Fruit fly (Drosophila melanogaster) whole organism, embryonic: Measurements from ENCODE around the gene CG13920.

Experiments
- Adf1 ChIP-seq: fragments of 200-800 bp; sonication (Bioruptor generic); IDR thresholded peaks from 2 replicates; pipeline ENCODE4 v1.3.6; 2022; ENCODE audit warnings: missing biosample characterization, missing genetic modification characterization
- B-H1 ChIP-seq: fragments of 200-800 bp; sonication (Bioruptor generic); IDR thresholded peaks from 3 replicates; pipeline ENCODE4 v1.3.6; 2022; ENCODE audit warnings: missing biosample characterization, missing genetic modification characterization
- Bgb ChIP-seq: fragments of 200-800 bp; sonication (Bioruptor generic); IDR thresholded peaks from 2 replicates; pipeline ENCODE4 v1.3.6; 2022; ENCODE audit warnings: missing biosample characterization, missing genetic modification characterization; ENCODE audit not compliant: partially characterized antibody
- CG10366 ChIP-seq: fragments of 200-800 bp; sonication (Bioruptor generic); IDR thresholded peaks from 2 replicates; pipeline ENCODE4 v1.3.6; 2022; ENCODE audit warnings: missing biosample characterization, missing genetic modification characterization
- CG10543 ChIP-seq: fragments of 200-800 bp; sonication (Bioruptor generic); optimal IDR thresholded peaks from 3 replicates; lab custom pipeline; 2017; ENCODE audit warnings: missing biosample characterization, mild to moderate bottlenecking, missing genetic modification characterization, moderate library complexity
- CG12071 ChIP-seq: fragments of 200-800 bp; sonication (Bioruptor generic); optimal IDR thresholded peaks from 3 replicates; lab custom pipeline; 2018; ENCODE audit warnings: missing biosample characterization, mild to moderate bottlenecking, missing genetic modification characterization
- CG12942 ChIP-seq: fragments of 200-800 bp; sonication (Bioruptor generic); optimal IDR thresholded peaks from 3 replicates; lab custom pipeline; 2016; ENCODE audit warnings: missing biosample characterization, missing genetic modification characterization
- CG13775 ChIP-seq: fragments of 200-800 bp; sonication (Bioruptor generic); optimal IDR thresholded peaks from 3 replicates; lab custom pipeline; 2017; ENCODE audit warnings: missing biosample characterization, mild to moderate bottlenecking, missing genetic modification characterization
- CG14710 ChIP-seq: fragments of 200-800 bp; sonication (Bioruptor generic); optimal IDR thresholded peaks from 3 replicates; lab custom pipeline; 2019; ENCODE audit warnings: missing biosample characterization, mild to moderate bottlenecking, missing genetic modification characterization, moderate library complexity
- CG1529 ChIP-seq: fragments of 200-800 bp; sonication (Bioruptor generic); optimal IDR thresholded peaks from 3 replicates; lab custom pipeline; 2018; ENCODE audit warnings: missing biosample characterization, missing genetic modification characterization
- CG17186 ChIP-seq: fragments of 200-800 bp; sonication (Bioruptor generic); optimal IDR thresholded peaks from 3 replicates; lab custom pipeline; 2017; ENCODE audit warnings: missing biosample characterization, missing genetic modification reagents, missing genetic modification characterization
- CG17328 ChIP-seq: fragments of 200-800 bp; sonication (Bioruptor generic); IDR thresholded peaks from 2 replicates; pipeline ENCODE4 v1.3.6; 2022; ENCODE audit warnings: missing biosample characterization, missing genetic modification characterization
- CG17385 ChIP-seq: fragments of 200-800 bp; sonication (Bioruptor generic); optimal IDR thresholded peaks from 3 replicates; lab custom pipeline; 2018; ENCODE audit warnings: missing biosample characterization, mild to moderate bottlenecking, missing genetic modification characterization
- CG17802 ChIP-seq: fragments of 200-800 bp; sonication (Bioruptor generic); optimal IDR thresholded peaks from 2 replicates; lab custom pipeline; 2018; ENCODE audit warnings: missing biosample characterization, mild to moderate bottlenecking, missing genetic modification characterization, moderate library complexity
- CG18262 ChIP-seq: fragments of 200-800 bp; optimal IDR thresholded peaks from 3 replicates; lab custom pipeline; 2019; ENCODE audit warnings: missing biosample characterization, mild to moderate bottlenecking, missing genetic modification characterization, moderate library complexity
- CG2120 ChIP-seq: fragments of 200-800 bp; sonication (Bioruptor generic); optimal IDR thresholded peaks from 3 replicates; lab custom pipeline; 2016; ENCODE audit warnings: missing biosample characterization, missing genetic modification characterization
- CG2199 ChIP-seq: fragments of 200-800 bp; sonication (Bioruptor generic); IDR thresholded peaks from 3 replicates; pipeline ENCODE4 v1.3.6; 2022; ENCODE audit warnings: missing biosample characterization, missing genetic modification characterization
- CG2712 ChIP-seq: fragments of 200-800 bp; optimal IDR thresholded peaks from 3 replicates; lab custom pipeline; 2019; ENCODE audit warnings: missing biosample characterization, mild to moderate bottlenecking, missing genetic modification characterization, moderate library complexity
- CG31441 ChIP-seq: fragments of 200-800 bp; sonication (Bioruptor generic); IDR thresholded peaks from 2 replicates; pipeline ENCODE4 v1.3.6; 2022; ENCODE audit warnings: missing biosample characterization, missing genetic modification characterization
- CG33213 ChIP-seq: fragments of 200-800 bp; sonication (Bioruptor generic); optimal IDR thresholded peaks from 3 replicates; lab custom pipeline; 2016; ENCODE audit warnings: missing biosample characterization, missing genetic modification characterization
- CG34376 ChIP-seq: fragments of 200-800 bp; sonication (Bioruptor generic); optimal IDR thresholded peaks from 2 replicates; lab custom pipeline; 2018; ENCODE audit warnings: missing biosample characterization, mild to moderate bottlenecking, missing genetic modification characterization
- CG7987 ChIP-seq: fragments of 200-800 bp; sonication (Bioruptor generic); optimal IDR thresholded peaks from 2 replicates; lab custom pipeline; 2018; ENCODE audit warnings: missing biosample characterization, mild to moderate bottlenecking, missing genetic modification characterization, moderate library complexity
- D ChIP-seq, 2 experiments: fragments of 200-800 bp in 1 of 2; fragments of >200 bp in 1 of 2; sonication (Bioruptor generic) in 1 of 2; optimal IDR thresholded peaks; 2 replicates in 1 of 2; 3 replicates in 1 of 2; lab custom pipeline; 2017; ENCODE audit warnings: mild to moderate bottlenecking in 1 of 2, missing biosample characterization in 1 of 2, missing genetic modification characterization in 1 of 2, missing genetic modification reagents in 1 of 2
- Dll ChIP-seq: fragments of 200-800 bp; sonication (Bioruptor generic); IDR thresholded peaks from 4 replicates; pipeline ENCODE4 v1.3.6; 2022; ENCODE audit warnings: missing biosample characterization, missing genetic modification characterization; ENCODE audit not compliant: partially characterized antibody
- Fer1 ChIP-seq: fragments of 200-800 bp; sonication (Bioruptor generic); optimal IDR thresholded peaks from 2 replicates; lab custom pipeline; 2017; ENCODE audit warnings: missing biosample characterization, mild to moderate bottlenecking, missing genetic modification characterization
- Hmr ChIP-seq: fragments of 200-800 bp; sonication (Bioruptor generic); optimal IDR thresholded peaks from 3 replicates; lab custom pipeline; 2017; ENCODE audit warnings: mild to moderate bottlenecking, missing biosample characterization, missing genetic modification reagents, missing genetic modification characterization
- Hr78 ChIP-seq, 2 experiments: fragments of 200-800 bp in 1 of 2; fragments of >200 bp in 1 of 2; sonication (Bioruptor generic) in 1 of 2; optimal IDR thresholded peaks; 2 replicates each; lab custom pipeline; 2017 to 2019; ENCODE audit warnings: missing biosample characterization in 2 of 2, missing genetic modification characterization in 2 of 2, mild to moderate bottlenecking in 1 of 2, moderate library complexity in 1 of 2
- Lhr ChIP-seq: fragments of 200-800 bp; sonication (Bioruptor generic); optimal IDR thresholded peaks from 3 replicates; lab custom pipeline; 2017; ENCODE audit warnings: mild to moderate bottlenecking, missing biosample characterization, missing genetic modification reagents, missing genetic modification characterization
- PHDP ChIP-seq: fragments of 200-800 bp; sonication (Bioruptor generic); optimal IDR thresholded peaks from 3 replicates; lab custom pipeline; 2018; ENCODE audit warnings: missing biosample characterization, mild to moderate bottlenecking, missing genetic modification characterization, moderate library complexity
- Poxn ChIP-seq: fragments of 200-800 bp; sonication (Bioruptor generic); IDR thresholded peaks from 2 replicates; pipeline ENCODE4 v1.3.6; 2022; ENCODE audit warnings: missing biosample characterization, missing genetic modification characterization
- Ssrp ChIP-seq: fragments of 200-800 bp; sonication (Bioruptor generic); optimal IDR thresholded peaks from 2 replicates; lab custom pipeline; 2018; ENCODE audit warnings: missing biosample characterization, mild to moderate bottlenecking, missing genetic modification characterization, moderate library complexity
- cg ChIP-seq: fragments of 200-800 bp; sonication (Bioruptor generic); optimal IDR thresholded peaks from 3 replicates; lab custom pipeline; 2019; ENCODE audit warnings: missing biosample characterization, mild to moderate bottlenecking, missing genetic modification characterization, moderate library complexity
- chinmo ChIP-seq: fragments of 200-800 bp; sonication (Bioruptor generic); IDR thresholded peaks from 4 replicates; pipeline ENCODE4 v1.3.6; 2022; ENCODE audit warnings: missing biosample characterization, missing genetic modification characterization; ENCODE audit not compliant: partially characterized antibody
- ci ChIP-seq: fragments of 200-800 bp; sonication (Bioruptor generic); IDR thresholded peaks from 3 replicates; pipeline ENCODE4 v1.3.6; 2022; ENCODE audit warnings: missing biosample characterization, missing genetic modification characterization
- cwo ChIP-seq: fragments of 200-800 bp; sonication (Bioruptor generic); optimal IDR thresholded peaks from 3 replicates; lab custom pipeline; 2017; ENCODE audit warnings: missing biosample characterization, missing genetic modification characterization, mild to moderate bottlenecking, moderate library complexity, missing genetic modification reagents
- dm ChIP-seq: fragments of 200-800 bp; sonication (Bioruptor generic); optimal IDR thresholded peaks from 3 replicates; lab custom pipeline; 2016; ENCODE audit warnings: missing biosample characterization, missing genetic modification characterization
- exex ChIP-seq: fragments of 200-800 bp; sonication (Bioruptor generic); optimal IDR thresholded peaks from 4 replicates; lab custom pipeline; 2018; ENCODE audit warnings: missing biosample characterization, mild to moderate bottlenecking, missing genetic modification characterization, moderate library complexity
- grau ChIP-seq: fragments of 200-800 bp; optimal IDR thresholded peaks from 3 replicates; lab custom pipeline; 2019; ENCODE audit warnings: missing biosample characterization, mild to moderate bottlenecking, missing genetic modification characterization, moderate library complexity
- knrl ChIP-seq: fragments of 200-800 bp; sonication (Bioruptor generic); IDR thresholded peaks from 3 replicates; pipeline ENCODE4 v1.3.6; 2022; ENCODE audit warnings: missing biosample characterization, missing genetic modification characterization; ENCODE audit not compliant: partially characterized antibody
- mirr ChIP-seq: fragments of 200-800 bp; sonication (Bioruptor generic); optimal IDR thresholded peaks from 3 replicates; lab custom pipeline; 2018; ENCODE audit warnings: missing biosample characterization, mild to moderate bottlenecking, missing genetic modification characterization
- nerfin-2 ChIP-seq: fragments of 200-800 bp; sonication (Bioruptor generic); IDR thresholded peaks from 2 replicates; pipeline ENCODE4 v1.3.6; 2022; ENCODE audit warnings: missing biosample characterization, missing genetic modification characterization; ENCODE audit not compliant: partially characterized antibody
- phol ChIP-seq: fragments of 200-800 bp; sonication (Bioruptor generic); optimal IDR thresholded peaks from 3 replicates; lab custom pipeline; 2018; ENCODE audit warnings: missing biosample characterization, mild to moderate bottlenecking, missing genetic modification characterization, moderate library complexity
- run ChIP-seq: fragments of 200-800 bp; sonication (Bioruptor generic); optimal IDR thresholded peaks from 3 replicates; lab custom pipeline; 2018; ENCODE audit warnings: missing biosample characterization, mild to moderate bottlenecking, missing genetic modification characterization
- schlank ChIP-seq: fragments of 200-800 bp; sonication (Bioruptor generic); optimal IDR thresholded peaks from 2 replicates; lab custom pipeline; 2018; ENCODE audit warnings: missing biosample characterization, mild to moderate bottlenecking, missing genetic modification characterization
- sens ChIP-seq: fragments of 200-800 bp; sonication (Bioruptor generic); peaks from one replicate; lab custom pipeline; 2016; ENCODE audit warnings: missing biosample characterization, missing genetic modification characterization
- trem ChIP-seq: fragments of 200-800 bp; optimal IDR thresholded peaks from 3 replicates; lab custom pipeline; 2019; ENCODE audit warnings: missing biosample characterization, mild to moderate bottlenecking, missing genetic modification characterization, moderate library complexity

Gene CG13920

DNA sequence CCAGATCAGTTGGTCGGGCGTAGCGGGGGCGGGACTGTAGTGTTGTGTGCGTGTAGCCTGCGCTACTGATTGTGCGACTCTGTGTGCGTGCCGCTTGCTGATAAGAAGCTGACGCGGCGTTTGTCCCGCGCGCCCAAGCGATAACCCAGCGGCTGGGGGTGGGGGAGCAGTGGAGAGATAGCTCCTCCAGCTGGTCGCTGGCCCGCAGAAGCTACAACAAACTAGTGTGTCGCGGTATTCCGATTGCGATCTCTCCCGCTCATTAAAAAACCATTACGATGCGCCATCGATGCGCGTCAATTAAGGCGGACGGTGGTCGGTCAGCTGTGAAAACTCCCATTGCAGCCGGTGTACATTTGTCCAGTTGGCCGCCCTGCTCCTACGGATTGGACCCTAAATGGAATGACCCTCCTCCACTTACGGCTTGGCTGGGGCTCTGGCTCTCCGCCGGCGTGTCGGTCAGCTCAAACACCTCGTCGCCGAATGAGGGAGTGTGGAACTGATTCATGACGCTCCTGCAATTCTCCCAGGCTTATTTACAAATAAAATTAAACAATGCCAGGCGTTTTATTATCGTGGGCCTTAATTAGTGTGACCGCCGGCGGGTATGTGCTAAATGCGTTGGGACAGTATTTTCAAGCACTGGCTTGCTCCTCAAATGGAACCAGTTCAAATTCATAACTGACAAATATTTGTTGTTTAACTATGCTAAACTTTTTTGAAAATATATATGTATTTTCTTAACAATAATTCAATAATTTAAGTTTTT is 46.5 kb upstream of the CG13920 start, which contains the start of gene CG12104 (continued):
- TF ChIP-seq PHDP (tag; lab: Kevin White, UChicago) = peak; percentile 14
- no peak for TF ChIP-seq CG12942 (GFP tag; lab: Kevin White, UChicago)
- no peak for TF ChIP-seq CG12071
- peak; percentile 41 for TF ChIP-seq CG17385 (GFP tag; lab: Kevin White, UChicago)
- peak; percentile 99 for TF ChIP-seq exex (tag; lab: Kevin White, UChicago)
- TF ChIP-seq chinmo (GFP tag; lab: Robert Waterston, UW) = peak; percentile 70; the same call in 1 of the 4 replicates
- peak; percentile 68; the same call in 1 of the 3 replicates for TF ChIP-seq CG2199 (GFP tag; lab: Robert Waterston, UW)
- TF ChIP-seq Poxn (GFP tag; lab: Robert Waterston, UW) = no peak
- peak; percentile 55 for TF ChIP-seq CG34376 (GFP tag; lab: Kevin White, UChicago)
- 0 out of 2 replicates have a peak, but pooled peaks have one; percentile 6 for TF ChIP-seq nerfin-2 (GFP tag; lab: Robert Waterston, UW)
- TF ChIP-seq CG18262 (tag; lab: Kevin White, UChicago) = peak; percentile 16
- TF ChIP-seq CG13775 (GFP tag; lab: Kevin White, UChicago) = peak; percentile 38
- peak; percentile 43 for TF ChIP-seq Lhr (GFP tag; lab: Kevin White, UChicago)
- peak; percentile 67 for TF ChIP-seq sens (GFP tag; lab: Kevin White, UChicago)
- peak; percentile 40 for TF ChIP-seq cwo (GFP tag; lab: Kevin White, UChicago)
- TF ChIP-seq CG31441 (GFP tag; lab: Robert Waterston, UW) = peak; percentile 54
- peak; percentile 10 for TF ChIP-seq CG2120 (GFP tag; lab: Kevin White, UChicago)
- peak; percentile 95 for TF ChIP-seq CG10543 (GFP tag; lab: Kevin White, UChicago)
- TF ChIP-seq CG7987 (GFP tag; lab: Kevin White, UChicago) = peak; percentile 12
- TF ChIP-seq CG17802 (tag; lab: Kevin White, UChicago) = peak; percentile 64
- peak; percentile 18 for TF ChIP-seq run (tag; lab: Kevin White, UChicago)
- peak; percentile 18 for TF ChIP-seq CG17186
- TF ChIP-seq Hmr (GFP tag; lab: Kevin White, UChicago) = peak; percentile 51
- peak; percentile 16 for TF ChIP-seq phol (tag; lab: Kevin White, UChicago)
- TF ChIP-seq D (optimal IDR thresholded peaks at IDR 0.05; lab: Kevin White, UChicago) = no peak
- TF ChIP-seq D (GFP tag; optimal IDR thresholded peaks at IDR 0.05; lab: Kevin White, UChicago) = peak; percentile 14
- TF ChIP-seq Bgb (GFP tag; lab: Robert Waterston, UW) = peak; percentile 27; the same call in 1 of the 2 replicates
- TF ChIP-seq CG1529 (GFP tag; lab: Kevin White, UChicago) = peak; percentile 27
- TF ChIP-seq dm (GFP tag; lab: Kevin White, UChicago) = no peak
- no peak for TF ChIP-seq Ssrp (tag; lab: Kevin White, UChicago)
- TF ChIP-seq B-H1 (GFP tag; lab: Robert Waterston, UW) = no peak
- TF ChIP-seq ci (GFP tag; lab: Robert Waterston, UW) = 0 out of 3 replicates have a peak, but pooled peaks have one; percentile 14
- no peak for TF ChIP-seq schlank
- peak; percentile 48 for TF ChIP-seq CG2712
- peak; percentile 53 for TF ChIP-seq trem (tag; lab: Kevin White, UChicago)
- TF ChIP-seq CG33213 (GFP tag; lab: Kevin White, UChicago) = peak; percentile 31
- TF ChIP-seq Dll = peak; percentile 34; the same call in 1 of the 4 replicates
- peak; percentile 79 for TF ChIP-seq cg (GFP tag; lab: Kevin White, UChicago)
- TF ChIP-seq Fer1 (GFP tag; lab: Kevin White, UChicago) = peak; percentile 15
- peak; percentile 64 for TF ChIP-seq mirr (GFP tag; lab: Kevin White, UChicago)
- TF ChIP-seq CG14710 (tag; lab: Kevin White, UChicago) = peak; percentile 57
- TF ChIP-seq knrl (GFP tag; lab: Robert Waterston, UW) = 0 out of 3 replicates have a peak, but pooled peaks have one; percentile 21
- peak; percentile 73 for TF ChIP-seq Adf1 (GFP tag; lab: Robert Waterston, UW)
- TF ChIP-seq Hr78 (GFP tag; optimal IDR thresholded peaks at IDR 0.05; lab: Kevin White, UChicago) = no peak
- peak; percentile 37 for TF ChIP-seq grau
- no peak for TF ChIP-seq CG10366 (GFP tag; lab: Robert Waterston, UW)
- TF ChIP-seq CG17328 = 0 out of 2 replicates have a peak, but pooled peaks have one; percentile 7
